Fruit fly (Drosophila melanogaster): ENCODE data around the gene okr.

The okr gene

DNA sequence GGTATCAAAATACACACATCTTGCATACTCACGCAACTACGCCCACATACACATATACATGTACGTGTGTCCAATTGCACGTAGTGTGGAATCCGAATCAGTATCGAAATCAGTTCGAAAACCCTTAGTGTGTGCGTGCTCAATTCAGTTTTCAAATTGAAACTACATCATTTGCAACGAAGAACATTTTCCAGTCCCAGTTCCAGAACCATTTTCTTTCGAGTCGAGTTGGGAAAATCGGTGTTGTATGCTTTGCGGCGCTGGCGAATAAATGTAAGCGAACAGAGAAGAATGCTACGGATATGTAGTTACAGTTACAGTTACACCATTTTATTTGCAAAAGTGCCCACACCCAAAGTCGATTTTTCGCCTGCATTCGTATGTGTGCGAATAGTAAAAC lies 35.6 kb downstream of the okr start:
- peak; percentile 23 for TF ChIP-seq pita (GFP tag; optimal IDR thresholded peaks at IDR 0.05)
- peak; percentile 25 for TF ChIP-seq CTCF (GFP tag; optimal IDR thresholded peaks at IDR 0.05)
- peak; percentile 15 for TF ChIP-seq CG8478 (optimal IDR thresholded peaks at IDR 0.05)
- TF ChIP-seq CG8089 (GFP tag; optimal IDR thresholded peaks at IDR 0.05) = no peak
- TF ChIP-seq otp (GFP tag; IDR thresholded peaks at IDR 0.05) = no peak
- peak; percentile 76 for TF ChIP-seq CG15601 (tag; optimal IDR thresholded peaks at IDR 0.05)
- no peak for TF ChIP-seq CG16779 (GFP tag; IDR thresholded peaks at IDR 0.05)
- peak; percentile 36 for TF ChIP-seq cg (GFP tag; optimal IDR thresholded peaks at IDR 0.05)
- TF ChIP-seq Usf (GFP tag; optimal IDR thresholded peaks at IDR 0.05) = no peak

DNA sequence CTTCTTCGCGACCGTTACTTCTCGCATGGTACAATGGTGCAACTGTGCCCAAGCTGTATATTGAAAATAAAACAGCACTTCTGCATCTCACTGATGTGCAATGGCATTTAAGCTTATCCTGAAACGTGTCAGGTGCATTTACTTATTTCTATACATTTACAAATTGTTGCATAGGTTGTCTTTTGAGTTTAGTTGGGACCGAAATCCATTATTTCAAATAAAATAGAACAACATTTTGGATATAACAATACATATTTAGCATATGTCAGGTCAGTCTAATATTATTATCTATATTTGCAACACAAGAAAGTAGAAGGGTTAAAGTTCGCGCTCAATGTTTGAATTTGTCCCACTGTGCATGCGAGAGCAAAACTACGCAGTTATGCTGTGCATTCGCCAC lies 36.2 kb downstream of the okr start:
- TF ChIP-seq Fer2 (tag; optimal IDR thresholded peaks at IDR 0.05) (no peak), sens (GFP tag) (peak; percentile 75), gro (GFP tag; optimal IDR thresholded peaks at IDR 0.05) (no peak), Drgx (GFP tag; IDR thresholded peaks at IDR 0.05) (0 out of 2 replicates have a peak, but pooled peaks have one; percentile 11), CG15696 (tag; optimal IDR thresholded peaks at IDR 0.05) (no peak)

- TF ChIP-seq CG4360 (GFP tag; IDR thresholded peaks at IDR 0.05) (peak; percentile 79), CG8478 (optimal IDR thresholded peaks at IDR 0.05) (peak; percentile 19), CG6654 (GFP tag; optimal IDR thresholded peaks at IDR 0.05) (peak; percentile 82), Trl (optimal IDR thresholded peaks at IDR 0.05) (peak; percentile 45 to 55), Trl (GFP tag; optimal IDR thresholded peaks at IDR 0.05) (no peak), E2f2 (GFP tag; IDR thresholded peaks at IDR 0.05) (no peak), cg (GFP tag; optimal IDR thresholded peaks at IDR 0.05) (peak; percentile 51), Med (GFP tag) (peak; percentile 3), crol (GFP tag; IDR thresholded peaks at IDR 0.05) (peak; percentile 27; the same call in 1 of the 2 replicates), CG10147 (GFP tag; optimal IDR thresholded peaks at IDR 0.05) (no peak), chinmo (GFP tag; IDR thresholded peaks at IDR 0.05; ENCODE audit: partially characterized antibody) (peak; percentile 33; the same call in 1 of the 4 replicates), ci (GFP tag; IDR thresholded peaks at IDR 0.05) (no peak), CG5245 (GFP tag; optimal IDR thresholded peaks at IDR 0.05) (no peak), Gug (GFP tag; IDR thresholded peaks at IDR 0.05) (no peak)
Measured at dm6 chr2L:2955659-2956058, 36.9 kb downstream of the okr start.

- no peak for TF ChIP-seq CG9609 (GFP tag; optimal IDR thresholded peaks at IDR 0.05)
- TF ChIP-seq CG13894 (tag; optimal IDR thresholded peaks at IDR 0.05) = no peak
- no peak for TF ChIP-seq CG1233 (GFP tag; optimal IDR thresholded peaks at IDR 0.05)
- peak; percentile 7 for TF ChIP-seq Myb (GFP tag; optimal IDR thresholded peaks at IDR 0.05)
- 0 out of 3 replicates have a peak, but pooled peaks have one; percentile 24 for TF ChIP-seq CG16813 (GFP tag; IDR thresholded peaks at IDR 0.05; ENCODE audit: partially characterized antibody)
- TF ChIP-seq stwl (tag; optimal IDR thresholded peaks at IDR 0.05) = peak; percentile 92
- TF ChIP-seq sqz (GFP tag; optimal IDR thresholded peaks at IDR 0.05) = no peak
- peak; percentile 41 for TF ChIP-seq CG10267 (tag; optimal IDR thresholded peaks at IDR 0.05)
- peak; percentile 43 for TF ChIP-seq CG1603 (tag; optimal IDR thresholded peaks at IDR 0.05)
- TF ChIP-seq ftz-f1 (GFP tag; optimal IDR thresholded peaks at IDR 0.05) = no peak
- TF ChIP-seq CG34376 (GFP tag; optimal IDR thresholded peaks at IDR 0.05) = no peak
- TF ChIP-seq gfzf (GFP tag; optimal IDR thresholded peaks at IDR 0.05) = peak; percentile 41
- TF ChIP-seq CG3281 (GFP tag; optimal IDR thresholded peaks at IDR 0.05) = no peak
Measured at dm6 chr2L:2954472-2954871, 38.1 kb downstream of the okr start, which contains the start of gene Rbp9. TSS of gene Rbp9 (plus strand) at chr2L:2954762.
